Worm (Caenorhabditis elegans) whole organism, young adult: ENCODE data around the gene ZK1320.9.

Experiments
- F22D6.2 ChIP-seq: sonication (generic microtip); optimal IDR thresholded peaks from 2 replicates; lab custom pipeline; 2016; ENCODE audit warnings: mild to moderate bottlenecking, missing genetic modification characterization, missing compliant biosample characterization
- F57C9.4 ChIP-seq: sonication (generic microtip); optimal IDR thresholded peaks from 2 replicates; lab custom pipeline; 2017; ENCODE audit warnings: mild to moderate bottlenecking, missing genetic modification characterization, missing compliant biosample characterization
- K12H6.12 ChIP-seq: fragments of 200-800 bp; sonication (Bioruptor generic); optimal IDR thresholded peaks from 2 replicates; lab custom pipeline; 2018; ENCODE audit warnings: mild to moderate bottlenecking, missing genetic modification characterization, missing compliant biosample characterization
- Y53F4B.3 ChIP-seq: fragments of 200-800 bp; sonication (Bioruptor generic); IDR thresholded peaks from 2 replicates; pipeline ENCODE4 v1.3.6; 2022; ENCODE audit warnings: missing genetic modification reagents, missing genetic modification characterization, missing compliant biosample characterization
- Y53G8AR.9 ChIP-seq: fragments of 200-800 bp; sonication (Bioruptor generic); conservative IDR thresholded peaks from 2 replicates; pipeline ENCODE4 v1.3.6; 2022; ENCODE audit warnings: missing genetic modification reagents, missing genetic modification characterization, missing compliant biosample characterization
- Y56A3A.18 ChIP-seq: fragments of 200-800 bp; sonication (Bioruptor generic); IDR thresholded peaks from 2 replicates; pipeline ENCODE4 v1.3.6; 2022; ENCODE audit warnings: missing genetic modification reagents, missing genetic modification characterization, missing compliant biosample characterization
- aptf-2 ChIP-seq: fragments of 200-800 bp; sonication (Bioruptor generic); conservative IDR thresholded peaks from 2 replicates; pipeline ENCODE4 v1.3.6; 2022; ENCODE audit warnings: missing genetic modification reagents, missing genetic modification characterization, missing compliant biosample characterization
- aptf-3 ChIP-seq: fragments of 200-800 bp; sonication (Bioruptor generic); IDR thresholded peaks from 2 replicates; pipeline ENCODE4 v1.3.6; 2022; ENCODE audit warnings: missing genetic modification characterization, missing compliant biosample characterization
- athp-1 ChIP-seq: sonication (generic microtip); optimal IDR thresholded peaks from 2 replicates; lab custom pipeline; 2017; ENCODE audit warnings: mild to moderate bottlenecking, missing genetic modification characterization, missing compliant biosample characterization
- cebp-1 ChIP-seq, 2 experiments: fragments of 200-800 bp in 1 of 2; sonication (Bioruptor generic) in 1 of 2; sonication (generic microtip) in 1 of 2; IDR thresholded peaks in 1 of 2; optimal IDR thresholded peaks in 1 of 2; 2 replicates each; pipeline versions ENCODE4 v1.3.6 to Lab custom; 2017 to 2022; ENCODE audit warnings: missing compliant biosample characterization in 2 of 2, missing genetic modification characterization in 2 of 2, mild to moderate bottlenecking in 1 of 2, missing genetic modification reagents in 1 of 2, moderate library complexity in 1 of 2
- ceh-100 ChIP-seq: fragments of 200-800 bp; sonication (Bioruptor generic); IDR thresholded peaks from 2 replicates; pipeline ENCODE4 v1.3.6; 2022; ENCODE audit warnings: missing genetic modification reagents, missing genetic modification characterization, missing compliant biosample characterization
- ceh-40 ChIP-seq: fragments of 200-800 bp; sonication (Bioruptor generic); IDR thresholded peaks from 2 replicates; pipeline ENCODE4 v1.3.6; 2022; ENCODE audit warnings: missing genetic modification characterization, missing compliant biosample characterization
- ceh-58 ChIP-seq: fragments of 200-800 bp; sonication (Bioruptor generic); IDR thresholded peaks from 2 replicates; pipeline ENCODE4 v1.3.6; 2022; ENCODE audit warnings: missing genetic modification characterization, missing compliant biosample characterization
- ceh-91 ChIP-seq: fragments of 200-800 bp; sonication (Bioruptor generic); IDR thresholded peaks from 2 replicates; pipeline ENCODE4 v1.3.6; 2022; ENCODE audit warnings: missing genetic modification reagents, missing genetic modification characterization, missing compliant biosample characterization
- efl-1 ChIP-seq: fragments of 150-350 bp; optimal IDR thresholded peaks from 2 replicates; lab custom pipeline; 2014; ENCODE audit warnings: missing biosample characterization, missing genetic modification reagents, missing genetic modification characterization
- gei-17 ChIP-seq: fragments of 200-800 bp; sonication (Bioruptor generic); optimal IDR thresholded peaks from 2 replicates; lab custom pipeline; 2018; ENCODE audit warnings: mild to moderate bottlenecking, missing genetic modification characterization, missing compliant biosample characterization
- hlh-26 ChIP-seq: fragments of 200-800 bp; sonication (Bioruptor generic); conservative IDR thresholded peaks from 2 replicates; pipeline ENCODE4 v1.3.6; 2022; ENCODE audit warnings: missing genetic modification reagents, missing genetic modification characterization, missing compliant biosample characterization
- hmg-1.2 ChIP-seq: fragments of 200-800 bp; sonication (Bioruptor generic); IDR thresholded peaks from 2 replicates; pipeline ENCODE4 v1.3.6; 2022; ENCODE audit warnings: missing genetic modification reagents, missing genetic modification characterization, missing compliant biosample characterization
- let-607 ChIP-seq, 2 experiments: fragments of 200-800 bp in 1 of 2; sonication (Bioruptor generic) in 1 of 2; sonication (generic microtip) in 1 of 2; optimal IDR thresholded peaks; 2 replicates each; lab custom pipeline; 2016 to 2018; ENCODE audit warnings: mild to moderate bottlenecking in 2 of 2, missing compliant biosample characterization in 2 of 2, missing genetic modification characterization in 2 of 2, moderate library complexity in 2 of 2, missing genotype in 1 of 2
- lin-40 ChIP-seq: sonication (generic microtip); optimal IDR thresholded peaks from 2 replicates; lab custom pipeline; 2016; ENCODE audit warnings: missing genetic modification characterization, mild to moderate bottlenecking, missing compliant biosample characterization, missing genotype, missing genetic modification reagents
- madf-10 ChIP-seq: sonication (generic microtip); optimal IDR thresholded peaks from 2 replicates; lab custom pipeline; 2016; ENCODE audit warnings: mild to moderate bottlenecking, missing genetic modification characterization, missing compliant biosample characterization
- mcd-1 ChIP-seq: fragments of 200-800 bp; sonication (Bioruptor generic); IDR thresholded peaks from 2 replicates; pipeline ENCODE4 v1.3.6; 2022; ENCODE audit warnings: missing genetic modification reagents, missing genetic modification characterization, missing compliant biosample characterization
- mes-4 ChIP-seq: sonication (generic microtip); optimal IDR thresholded peaks from 2 replicates; lab custom pipeline; 2016; ENCODE audit warnings: missing genotype, missing genetic modification characterization, missing compliant biosample characterization
- mxl-1 ChIP-seq: sonication (generic microtip); optimal IDR thresholded peaks from 2 replicates; lab custom pipeline; 2016; ENCODE audit warnings: missing genetic modification characterization, missing compliant biosample characterization
- nhr-80 ChIP-seq: sonication (generic microtip); optimal IDR thresholded peaks from 2 replicates; lab custom pipeline; 2016; ENCODE audit warnings: missing genetic modification characterization, missing compliant biosample characterization
- rpc-1 ChIP-seq, 2 experiments: fragments of 150-350 bp in 1 of 2; sonication (generic microtip) in 1 of 2; optimal IDR thresholded peaks; 2 replicates each; lab custom pipeline; 2014 to 2018; ENCODE audit warnings: missing biosample characterization in 1 of 2, missing genetic modification characterization in 1 of 2, missing genetic modification reagents in 1 of 2, missing genotype in 1 of 2
- sdz-38 ChIP-seq: sonication (generic microtip); optimal IDR thresholded peaks from 2 replicates; lab custom pipeline; 2016; ENCODE audit warnings: missing genotype, missing genetic modification characterization, missing compliant biosample characterization
- sea-2 ChIP-seq: fragments of 200-800 bp; sonication (Bioruptor generic); IDR thresholded peaks from 2 replicates; pipeline ENCODE4 v1.3.6; 2022; ENCODE audit warnings: missing genetic modification characterization, missing compliant biosample characterization
- snpc-4 ChIP-seq, 5 experiments: fragments of 150-350 bp in 1 of 5; sonication (generic microtip) in 4 of 5; optimal IDR thresholded peaks; 2 replicates each; lab custom pipeline; 2014 to 2018; ENCODE audit warnings: missing genetic modification characterization in 5 of 5, missing biosample characterization in 3 of 5, antibody characterized with exemption in 2 of 5, mild to moderate bottlenecking in 2 of 5, missing compliant biosample characterization in 2 of 5, missing genotype in 2 of 5, moderate library complexity in 2 of 5, missing genetic modification reagents in 1 of 5
- tlf-1 ChIP-seq: fragments of 200-800 bp; sonication (Bioruptor generic); optimal IDR thresholded peaks from 2 replicates; lab custom pipeline; 2018; ENCODE audit warnings: mild to moderate bottlenecking, missing genetic modification characterization, missing compliant biosample characterization
- ztf-26 ChIP-seq: sonication (generic microtip); optimal IDR thresholded peaks from 2 replicates; lab custom pipeline; 2017; ENCODE audit warnings: missing genetic modification characterization, missing compliant biosample characterization

Gene ZK1320.9

DNA sequence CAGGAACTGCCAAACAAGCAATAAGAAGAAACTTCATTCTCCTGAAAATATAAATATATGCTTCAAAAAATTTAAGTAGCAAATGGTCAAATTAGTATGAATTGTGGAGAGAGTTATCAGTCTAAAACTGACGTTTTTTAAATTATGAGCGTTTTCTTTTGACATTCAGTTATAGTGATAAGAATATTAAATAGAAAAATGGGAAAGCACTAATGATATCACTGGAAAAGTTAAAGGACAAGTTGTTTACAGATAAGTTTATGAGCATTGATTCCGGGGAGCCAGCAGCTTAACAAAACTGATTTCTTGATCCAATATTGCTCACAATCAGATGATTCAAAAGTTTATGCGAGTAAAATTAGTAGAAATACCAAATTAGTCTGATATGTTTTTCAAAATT lies 26.1 kb downstream of the ZK1320.9 start, which contains the start of gene ZK1320.3:
ZK1320.3 (minus strand) TSS at position 41 of the 400 bp plus-strand sequence.
- TF ChIP-seq nhr-80 (peak; percentile 56), ztf-26 (tag; lab: Kevin White, UChicago) (no peak), cebp-1 (GFP tag; IDR thresholded peaks at IDR 0.05; lab: Robert Waterston, UW) (no peak), cebp-1 (tag; optimal IDR thresholded peaks at IDR 0.05; lab: Kevin White, UChicago) (no peak), Y56A3A.18 (GFP tag; lab: Robert Waterston, UW) (no peak), mxl-1 (tag; lab: Kevin White, UChicago) (no peak), Y53F4B.3 (no peak), mes-4 (no peak), ceh-58 (GFP tag; lab: Robert Waterston, UW) (no peak)

DNA sequence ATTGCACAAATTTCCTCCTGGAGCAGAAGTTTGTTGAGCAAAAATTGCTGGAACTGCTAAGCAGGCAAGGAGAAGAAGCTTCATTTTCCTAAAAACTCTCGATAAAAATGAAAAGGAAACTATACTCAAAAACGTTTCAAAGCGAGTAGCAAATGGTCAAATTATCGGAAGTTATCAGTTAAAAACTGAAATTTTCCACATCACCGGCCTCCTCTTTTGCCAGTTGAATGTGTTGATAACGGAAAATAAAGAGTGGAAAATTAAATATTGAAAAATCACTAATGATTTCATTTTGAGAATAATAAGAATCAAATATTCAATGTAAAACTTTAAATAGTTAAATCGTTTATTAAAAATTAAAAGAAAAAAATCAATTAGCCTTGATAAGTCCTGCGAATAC lies 27.6 kb downstream of the ZK1320.9 start, which contains the start of gene ZK1320.2:
ZK1320.2 (minus strand) TSS at position 88 of the 400 bp plus-strand sequence.
- TF ChIP-seq nhr-80 (peak; percentile 48), let-607 (tag; optimal IDR thresholded peaks at IDR 0.05; lab: Kevin White, UChicago) (peak in 1 of 2 experiments; percentile 7), ceh-58 (GFP tag; lab: Robert Waterston, UW) (no peak)

DNA sequence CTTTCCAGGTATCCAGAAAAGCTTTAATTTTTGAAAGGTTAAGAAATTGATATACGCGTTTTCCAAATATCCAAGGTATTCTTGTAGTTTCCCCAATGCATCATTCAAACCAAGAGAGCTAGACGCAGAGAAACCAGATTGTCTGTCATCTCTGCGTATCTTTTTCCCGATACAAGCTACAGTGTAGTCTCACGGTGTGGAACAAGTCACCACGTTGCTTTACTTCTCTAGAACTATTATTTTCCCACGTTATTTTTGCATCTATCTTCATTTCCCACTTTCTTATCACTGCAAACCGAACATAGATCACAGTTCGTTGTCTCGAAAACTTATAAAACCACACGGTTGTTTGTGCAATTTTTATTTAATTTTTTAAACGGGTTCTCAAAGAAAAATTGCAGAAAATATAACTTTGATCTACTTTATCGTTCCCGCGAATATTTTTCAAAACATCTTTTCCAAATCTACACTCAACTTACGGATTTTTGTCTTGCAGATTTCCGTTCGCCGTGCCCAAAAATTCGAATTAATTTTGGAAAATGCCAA lies 30.2 kb downstream of the ZK1320.9 start, which contains the start of gene gstk-1:
gstk-1 (plus strand) TSS at position 496 of the 546 bp plus-strand sequence.
- TF ChIP-seq tlf-1 (GFP tag; lab: Kevin White, UChicago) (no peak), hlh-26 (GFP tag; lab: Robert Waterston, UW) (no peak), lin-40 (peak; percentile 17), F22D6.2 (tag; lab: Kevin White, UChicago) (no peak), K12H6.12 (tag; lab: Kevin White, UChicago) (no peak), gei-17 (GFP tag; lab: Kevin White, UChicago) (no peak), ceh-100 (GFP tag; lab: Robert Waterston, UW) (no peak), ceh-40 (GFP tag; lab: Robert Waterston, UW) (no peak), aptf-2 (GFP tag; lab: Robert Waterston, UW) (no peak), nhr-80 (peak; percentile 53), let-607 (tag; optimal IDR thresholded peaks at IDR 0.05; lab: Kevin White, UChicago) (no peak), snpc-4 (GFP tag; optimal IDR thresholded peaks at IDR 0.05; lab: Kevin White, UChicago) (no peak), snpc-4 (tag; optimal IDR thresholded peaks at IDR 0.05; lab: Kevin White, UChicago) (no peak), rpc-1 (optimal IDR thresholded peaks at IDR 0.05; lab: Kevin White, UChicago) (no peak), rpc-1 (tag; optimal IDR thresholded peaks at IDR 0.05; lab: Kevin White, UChicago) (no peak), F57C9.4 (tag; lab: Kevin White, UChicago) (no peak), hmg-1.2 (GFP tag; lab: Robert Waterston, UW) (peak; percentile 26; the same call in 1 of the 2 replicates)

DNA sequence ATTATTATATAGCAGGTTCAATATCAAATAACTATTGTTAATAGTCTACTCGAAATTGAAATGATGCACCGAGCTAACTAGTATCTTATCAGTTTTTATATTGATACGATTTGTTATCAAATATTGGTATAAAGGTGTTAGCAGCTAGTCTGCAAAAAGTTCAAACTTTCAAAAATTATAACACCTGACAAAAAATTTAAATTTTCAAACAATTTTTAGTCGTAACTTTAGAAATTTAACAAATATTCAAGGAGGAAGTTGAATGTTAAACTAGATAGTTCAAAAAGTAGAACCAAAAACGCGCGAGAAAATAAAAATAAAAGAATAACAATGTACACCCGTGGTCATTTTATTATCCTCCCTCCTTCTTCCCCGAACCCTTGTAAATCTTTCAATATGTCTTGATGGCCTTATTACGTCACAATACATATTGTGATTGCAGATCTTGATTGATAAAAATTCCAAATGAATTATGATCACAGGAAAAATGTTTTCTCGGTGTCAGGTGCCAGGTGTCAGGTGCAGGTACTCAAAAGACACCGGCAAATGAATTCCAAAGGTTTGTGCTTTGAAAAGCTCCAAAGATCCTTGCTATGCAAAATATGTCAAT lies 30.9 kb downstream of the ZK1320.9 start, which contains the start of gene ZK1307.1:
ZK1307.1 (minus strand) TSS at position 51 of the 610 bp plus-strand sequence.
- TF ChIP-seq mcd-1 (GFP tag; lab: Robert Waterston, UW), result no peak
- TF ChIP-seq sea-2, result no peak
- no peak for TF ChIP-seq athp-1 (tag; lab: Kevin White, UChicago)
- no peak for TF ChIP-seq sdz-38 (tag; lab: Kevin White, UChicago)
- TF ChIP-seq efl-1 (GFP tag; lab: Kevin White, UChicago), result no peak
- TF ChIP-seq, all 124 proteins: peak for 0

DNA sequence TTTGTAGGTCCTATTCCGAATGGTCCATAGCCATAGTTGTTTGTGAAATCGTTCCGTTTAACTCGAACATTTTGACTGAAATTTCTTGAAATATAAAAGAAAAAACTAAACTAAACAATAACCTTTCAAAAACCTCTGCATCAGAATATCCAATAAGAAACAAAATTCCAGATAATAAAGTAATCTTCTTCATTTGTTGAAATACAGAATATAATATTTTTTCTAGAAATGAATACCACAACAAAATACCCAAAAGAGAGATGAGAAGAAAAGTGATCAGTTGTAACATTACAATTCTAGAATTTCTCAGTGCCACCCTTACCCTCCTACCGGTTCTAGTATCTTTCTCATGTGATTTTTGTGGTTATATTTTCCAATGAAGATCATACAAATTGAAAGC lies 32.8 kb downstream of the ZK1320.9 start, which contains the start of gene ZK1307.2:
ZK1307.2 (minus strand) TSS at position 274 of the 400 bp plus-strand sequence.
- TF ChIP-seq ceh-91 (GFP tag; lab: Robert Waterston, UW) (no peak), madf-10 (tag; lab: Kevin White, UChicago) (no peak), Y53G8AR.9 (no peak), aptf-3 (GFP tag; lab: Robert Waterston, UW) (no peak)
